Worm (Caenorhabditis elegans): ENCODE measurements around the gene nfx-1.

ce11 chrIII:6382987-6383602, 7.9 kb downstream of the nfx-1 start, which contains the start of gene let-716:
- TF ChIP-seq nhr-77 (tag; optimal IDR thresholded peaks at IDR 0.05) = no peak
- no peak for TF ChIP-seq unc-62 (GFP tag; optimal IDR thresholded peaks at IDR 0.05)
- no peak for TF ChIP-seq ceh-16 (tag; optimal IDR thresholded peaks at IDR 0.05)
- no peak for TF ChIP-seq zag-1 (tag; optimal IDR thresholded peaks at IDR 0.05)
- no peak for TF ChIP-seq ZK546.5 (tag; optimal IDR thresholded peaks at IDR 0.05)
- no peak for TF ChIP-seq unc-39 (tag; optimal IDR thresholded peaks at IDR 0.05)
- no peak for TF ChIP-seq elt-1 (tag; optimal IDR thresholded peaks at IDR 0.05)
- no peak for TF ChIP-seq ceh-82 (tag; optimal IDR thresholded peaks at IDR 0.05)
